Fruit fly (Drosophila melanogaster) whole organism, embryonic: ENCODE data around the gene Osi10b.
A peak's percentile ranks its signal among the peaks of the same experiment; 100 is the strongest.

Experiments used
- Awh ChIP-seq: fragments of 200-800 bp; sonication (Bioruptor generic); IDR thresholded peaks from 2 replicates; pipeline ENCODE4, ENCODE4 v1.3.6; 2022; ENCODE audit warnings: missing biosample characterization, missing genetic modification characterization
- Bgb ChIP-seq: fragments of 200-800 bp; sonication (Bioruptor generic); IDR thresholded peaks from 2 replicates; pipeline ENCODE4 v1.3.6; 2022; ENCODE audit warnings: missing biosample characterization, missing genetic modification characterization; ENCODE audit not compliant: partially characterized antibody
- CG10979 ChIP-seq: fragments of 200-800 bp; sonication (Bioruptor generic); optimal IDR thresholded peaks from 2 replicates; lab custom pipeline; 2018; ENCODE audit warnings: missing biosample characterization, mild to moderate bottlenecking, missing genetic modification characterization, moderate library complexity
- CG11504 ChIP-seq: fragments of 200-800 bp; sonication (Bioruptor generic); optimal IDR thresholded peaks from 3 replicates; lab custom pipeline; 2019; ENCODE audit warnings: missing biosample characterization, mild to moderate bottlenecking, missing genetic modification characterization, moderate library complexity
- CG12942 ChIP-seq: fragments of 200-800 bp; sonication (Bioruptor generic); optimal IDR thresholded peaks from 3 replicates; lab custom pipeline; 2016; ENCODE audit warnings: missing biosample characterization, missing genetic modification characterization
- CG13123 ChIP-seq: fragments of 200-800 bp; sonication (Bioruptor generic); optimal IDR thresholded peaks from 2 replicates; lab custom pipeline; 2016; ENCODE audit warnings: missing biosample characterization, missing genetic modification characterization
- CG13287 ChIP-seq: fragments of 200-800 bp; sonication (Bioruptor generic); IDR thresholded peaks from 2 replicates; pipeline ENCODE4 v1.3.6; 2022; ENCODE audit warnings: missing biosample characterization, missing genetic modification characterization; ENCODE audit not compliant: partially characterized antibody
- CG13775 ChIP-seq: fragments of 200-800 bp; sonication (Bioruptor generic); optimal IDR thresholded peaks from 3 replicates; lab custom pipeline; 2017; ENCODE audit warnings: missing biosample characterization, mild to moderate bottlenecking, missing genetic modification characterization
- CG15269 ChIP-seq: fragments of 200-800 bp; sonication (Bioruptor generic); optimal IDR thresholded peaks from 2 replicates; lab custom pipeline; 2018; ENCODE audit warnings: missing biosample characterization, mild to moderate bottlenecking, missing genetic modification characterization, moderate library complexity
- CG15479 ChIP-seq: fragments of 200-800 bp; sonication (Bioruptor generic); optimal IDR thresholded peaks from 3 replicates; lab custom pipeline; 2019; ENCODE audit warnings: missing biosample characterization, mild to moderate bottlenecking, missing genetic modification characterization, moderate library complexity
- CG15601 ChIP-seq: fragments of 200-800 bp; sonication (Bioruptor generic); optimal IDR thresholded peaks from 3 replicates; lab custom pipeline; 2019; ENCODE audit warnings: missing biosample characterization, mild to moderate bottlenecking, missing genetic modification characterization, moderate library complexity
- CG17359 ChIP-seq: fragments of 200-800 bp; sonication (Bioruptor generic); optimal IDR thresholded peaks from 3 replicates; lab custom pipeline; 2018; ENCODE audit warnings: missing biosample characterization, mild to moderate bottlenecking, missing genetic modification characterization, moderate library complexity
- CG17829 ChIP-seq: fragments of 200-800 bp; optimal IDR thresholded peaks from 2 replicates; lab custom pipeline; 2019; ENCODE audit warnings: missing biosample characterization, mild to moderate bottlenecking, missing genetic modification characterization, moderate library complexity
- CG18476 ChIP-seq: fragments of 200-800 bp; sonication (Bioruptor generic); optimal IDR thresholded peaks from 2 replicates; lab custom pipeline; 2016; ENCODE audit warnings: missing biosample characterization, mild to moderate bottlenecking, missing genetic modification characterization
- CG2116 ChIP-seq: fragments of 200-800 bp; sonication (Bioruptor generic); optimal IDR thresholded peaks from 3 replicates; lab custom pipeline; 2018; ENCODE audit warnings: missing biosample characterization, mild to moderate bottlenecking, missing genetic modification characterization
- CG2120 ChIP-seq: fragments of 200-800 bp; sonication (Bioruptor generic); optimal IDR thresholded peaks from 3 replicates; lab custom pipeline; 2016; ENCODE audit warnings: missing biosample characterization, missing genetic modification characterization
- CG4424 ChIP-seq: fragments of 200-800 bp; sonication (Bioruptor generic); optimal IDR thresholded peaks from 3 replicates; lab custom pipeline; 2016; ENCODE audit warnings: missing biosample characterization, missing genetic modification characterization
- CG4707 ChIP-seq: fragments of 200-800 bp; sonication (Bioruptor generic); optimal IDR thresholded peaks from 2 replicates; lab custom pipeline; 2018; ENCODE audit warnings: missing biosample characterization, mild to moderate bottlenecking, missing genetic modification characterization, moderate library complexity
- CG5245 ChIP-seq: fragments of 200-800 bp; sonication (Bioruptor generic); optimal IDR thresholded peaks from 3 replicates; lab custom pipeline; 2016; ENCODE audit warnings: missing biosample characterization, missing genetic modification characterization
- CG6254 ChIP-seq: fragments of 200-800 bp; sonication (Bioruptor generic); optimal IDR thresholded peaks from 3 replicates; lab custom pipeline; 2017; ENCODE audit warnings: mild to moderate bottlenecking, missing biosample characterization, missing genetic modification reagents, missing genetic modification characterization
- CG6272 ChIP-seq: fragments of 200-800 bp; sonication (Bioruptor generic); IDR thresholded peaks from 2 replicates; pipeline ENCODE4 v1.3.6; 2022; ENCODE audit warnings: missing biosample characterization, missing genetic modification characterization
- CG6854 ChIP-seq: fragments of 200-800 bp; sonication (Bioruptor generic); optimal IDR thresholded peaks from 3 replicates; lab custom pipeline; 2017; ENCODE audit warnings: missing biosample characterization, mild to moderate bottlenecking, missing genetic modification characterization
- CG7839 ChIP-seq: fragments of 200-800 bp; sonication (Bioruptor generic); optimal IDR thresholded peaks from 3 replicates; lab custom pipeline; 2018; ENCODE audit warnings: missing biosample characterization, mild to moderate bottlenecking, missing genetic modification characterization, moderate library complexity
- CG8089 ChIP-seq: fragments of 200-800 bp; sonication (Bioruptor generic); optimal IDR thresholded peaks from 3 replicates; lab custom pipeline; 2016; ENCODE audit warnings: missing biosample characterization, missing genetic modification characterization
- CoRest ChIP-seq: fragments of 200-800 bp; sonication (Bioruptor generic); optimal IDR thresholded peaks from 3 replicates; lab custom pipeline; 2018; ENCODE audit warnings: missing biosample characterization, mild to moderate bottlenecking, missing genetic modification characterization, moderate library complexity
- D19B ChIP-seq: fragments of 200-800 bp; sonication (Bioruptor generic); optimal IDR thresholded peaks from 2 replicates; lab custom pipeline; 2017; ENCODE audit warnings: missing biosample characterization, mild to moderate bottlenecking, missing genetic modification characterization
- Dip3 ChIP-seq: fragments of 200-800 bp; sonication (Bioruptor generic); optimal IDR thresholded peaks from 3 replicates; lab custom pipeline; 2016; ENCODE audit warnings: missing biosample characterization, missing genetic modification characterization
- Dp ChIP-seq: fragments of 200-800 bp; sonication (Bioruptor generic); optimal IDR thresholded peaks from 2 replicates; lab custom pipeline; 2018; ENCODE audit warnings: missing biosample characterization, mild to moderate bottlenecking, missing genetic modification characterization, moderate library complexity
- Elba2 ChIP-seq: fragments of 200-800 bp; sonication (Bioruptor generic); optimal IDR thresholded peaks from 3 replicates; lab custom pipeline; 2016; ENCODE audit warnings: missing biosample characterization, missing genetic modification characterization
- Ets65A ChIP-seq: fragments of 200-800 bp; sonication (Bioruptor generic); peaks from one replicate; lab custom pipeline; 2016; ENCODE audit warnings: missing biosample characterization, missing genetic modification characterization
- Ets97D ChIP-seq: fragments of 200-800 bp; sonication (Bioruptor generic); optimal IDR thresholded peaks from 3 replicates; lab custom pipeline; 2016; ENCODE audit warnings: missing biosample characterization, missing genetic modification characterization
- HLHmδ ChIP-seq: fragments of 200-800 bp; sonication (Bioruptor generic); optimal IDR thresholded peaks from 2 replicates; lab custom pipeline; 2018; ENCODE audit warnings: missing biosample characterization, mild to moderate bottlenecking, missing genetic modification characterization, moderate library complexity
- HmgZ ChIP-seq: fragments of 200-800 bp; sonication (Bioruptor generic); optimal IDR thresholded peaks from 2 replicates; lab custom pipeline; 2018; ENCODE audit warnings: missing biosample characterization, mild to moderate bottlenecking, missing genetic modification characterization
- Hr3 ChIP-seq: fragments of 200-800 bp; sonication (Bioruptor generic); optimal IDR thresholded peaks from 3 replicates; lab custom pipeline; 2016; ENCODE audit warnings: missing biosample characterization, missing genetic modification characterization
- Mrtf ChIP-seq: fragments of 200-800 bp; sonication (Bioruptor generic); IDR thresholded peaks from 3 replicates; pipeline ENCODE4 v1.3.6; 2022; ENCODE audit warnings: missing biosample characterization, missing genetic modification characterization
- Neu2 ChIP-seq: fragments of 200-800 bp; sonication (Bioruptor generic); optimal IDR thresholded peaks from 3 replicates; lab custom pipeline; 2016; ENCODE audit warnings: missing biosample characterization, missing genetic modification characterization, borderline replicate concordance
- Oaz ChIP-seq: fragments of 200-800 bp; sonication (Bioruptor generic); IDR thresholded peaks from 2 replicates; pipeline ENCODE4 v1.3.6; 2022; ENCODE audit warnings: missing biosample characterization, missing genetic modification characterization
- Optix ChIP-seq: fragments of 200-800 bp; sonication (Bioruptor generic); IDR thresholded peaks from 3 replicates; pipeline ENCODE4 v1.3.6; 2022; ENCODE audit warnings: missing biosample characterization, missing genetic modification characterization
- cad ChIP-seq: fragments of >200 bp; optimal IDR thresholded peaks from 2 replicates; lab custom pipeline; 2017; ENCODE audit warnings: missing biosample characterization, missing genetic modification characterization
- dimm ChIP-seq: fragments of 200-800 bp; sonication (Bioruptor generic); IDR thresholded peaks from 2 replicates; pipeline ENCODE4 v1.3.6; 2022; ENCODE audit warnings: missing biosample characterization, missing genetic modification characterization
- gsb ChIP-seq: fragments of 200-800 bp; sonication (Bioruptor generic); IDR thresholded peaks from 2 replicates; pipeline ENCODE4 v1.3.6; 2022; ENCODE audit warnings: missing biosample characterization, missing genetic modification characterization
- hb ChIP-seq: fragments of 200-800 bp; sonication (Bioruptor generic); IDR thresholded peaks from 3 replicates; pipeline ENCODE4 v1.3.6; 2022; ENCODE audit warnings: missing biosample characterization, missing genetic modification characterization; ENCODE audit not compliant: partially characterized antibody
- inv ChIP-seq: fragments of 200-800 bp; sonication (Bioruptor generic); IDR thresholded peaks from 2 replicates; pipeline ENCODE4 v1.3.6; 2022; ENCODE audit warnings: missing biosample characterization, missing genetic modification characterization; ENCODE audit not compliant: partially characterized antibody
- ken ChIP-seq: fragments of 200-800 bp; sonication (Bioruptor generic); IDR thresholded peaks from 3 replicates; pipeline ENCODE4 v1.3.6; 2022; ENCODE audit warnings: missing biosample characterization, missing genetic modification characterization
- mirr ChIP-seq: fragments of 200-800 bp; sonication (Bioruptor generic); optimal IDR thresholded peaks from 3 replicates; lab custom pipeline; 2018; ENCODE audit warnings: missing biosample characterization, mild to moderate bottlenecking, missing genetic modification characterization
- nmo ChIP-seq: fragments of 200-800 bp; sonication (Bioruptor generic); optimal IDR thresholded peaks from 2 replicates; lab custom pipeline; 2018; ENCODE audit warnings: missing biosample characterization, mild to moderate bottlenecking, missing genetic modification characterization, moderate library complexity
- ro ChIP-seq: fragments of 200-800 bp; sonication (Bioruptor generic); IDR thresholded peaks from 2 replicates; pipeline ENCODE4 v1.3.6; 2022; ENCODE audit warnings: missing biosample characterization, missing genetic modification characterization
- row ChIP-seq: fragments of 200-800 bp; sonication (Bioruptor generic); IDR thresholded peaks from 3 replicates; pipeline ENCODE4 v1.3.6; 2022; ENCODE audit warnings: missing biosample characterization, missing genetic modification characterization
- trh ChIP-seq: fragments of 200-800 bp; sonication (Bioruptor generic); optimal IDR thresholded peaks from 2 replicates; lab custom pipeline; 2016; ENCODE audit warnings: missing biosample characterization, missing genetic modification characterization
- twi ChIP-seq: fragments of 200-800 bp; optimal IDR thresholded peaks from 2 replicates; lab custom pipeline; 2019; ENCODE audit warnings: missing biosample characterization, mild to moderate bottlenecking, missing genetic modification characterization, moderate library complexity
- unpg ChIP-seq: fragments of 200-800 bp; sonication (Bioruptor generic); optimal IDR thresholded peaks from 3 replicates; lab custom pipeline; 2018; ENCODE audit warnings: missing biosample characterization, mild to moderate bottlenecking, missing genetic modification characterization, moderate library complexity

Gene Osi10b

dm6 chr3R:6241289-6241688 is 24.7 kb upstream of the Osi10b start (continued):
- TF ChIP-seq nmo (GFP tag; lab: Kevin White, UChicago): peak; percentile 71
- TF ChIP-seq Dp (GFP tag; lab: Kevin White, UChicago): no peak
- TF ChIP-seq Neu2 (GFP tag; lab: Kevin White, UChicago): no peak
- TF ChIP-seq CG2120 (GFP tag; lab: Kevin White, UChicago): no peak
- TF ChIP-seq CG15269 (tag; lab: Kevin White, UChicago): no peak
- TF ChIP-seq twi (tag; lab: Kevin White, UChicago): no peak
- TF ChIP-seq Hr3: no peak
- no peak for TF ChIP-seq CG18476
- TF ChIP-seq CG7839: peak; percentile 47
- TF ChIP-seq CoRest (tag; lab: Kevin White, UChicago): peak; percentile 44
- peak; percentile 56 for TF ChIP-seq CG15601 (tag; lab: Kevin White, UChicago)
- peak; percentile 43 for TF ChIP-seq CG11504 (tag; lab: Kevin White, UChicago)
- no peak for TF ChIP-seq CG6272 (GFP tag; lab: Robert Waterston, UW)
- TF ChIP-seq Oaz (GFP tag; lab: Robert Waterston, UW): no peak
- TF ChIP-seq CG13287 (GFP tag; lab: Robert Waterston, UW): no peak
- no peak for TF ChIP-seq Bgb (GFP tag; lab: Robert Waterston, UW)
- no peak for TF ChIP-seq dimm
- no peak for TF ChIP-seq Optix (GFP tag; lab: Robert Waterston, UW)
- TF ChIP-seq Mrtf (GFP tag; lab: Robert Waterston, UW): no peak
- TF ChIP-seq row (GFP tag; lab: Robert Waterston, UW): 0 out of 3 replicates have a peak, but pooled peaks have one; percentile 20
- no peak for TF ChIP-seq CG6854
- no peak for TF ChIP-seq D19B
- no peak for TF ChIP-seq Ets97D (GFP tag; lab: Kevin White, UChicago)
- no peak for TF ChIP-seq CG13123 (GFP tag; lab: Kevin White, UChicago)
- no peak for TF ChIP-seq ro (GFP tag; lab: Robert Waterston, UW)
- TF ChIP-seq HmgZ (tag; lab: Kevin White, UChicago): no peak
- no peak for TF ChIP-seq Elba2 (GFP tag; lab: Kevin White, UChicago)
- no peak for TF ChIP-seq CG5245 (GFP tag; lab: Kevin White, UChicago)
- no peak for TF ChIP-seq Awh (GFP tag; lab: Robert Waterston, UW)
- peak; percentile 32 for TF ChIP-seq CG6254 (GFP tag; lab: Kevin White, UChicago)
- no peak for TF ChIP-seq gsb (GFP tag; lab: Robert Waterston, UW)
- peak; percentile 36 for TF ChIP-seq CG17829
- peak; percentile 24 for TF ChIP-seq CG4424 (GFP tag; lab: Kevin White, UChicago)
- TF ChIP-seq Ets65A: no peak
- TF ChIP-seq ken (GFP tag; lab: Robert Waterston, UW): 0 out of 3 replicates have a peak, but pooled peaks have one; percentile 23
- TF ChIP-seq CG15479 (GFP tag; lab: Kevin White, UChicago): no peak
- TF ChIP-seq CG12942: no peak
- peak; percentile 68 for TF ChIP-seq CG10979 (tag; lab: Kevin White, UChicago)
- no peak for TF ChIP-seq Dip3 (GFP tag; lab: Kevin White, UChicago)
- TF ChIP-seq CG13775 (GFP tag; lab: Kevin White, UChicago): no peak
- TF ChIP-seq CG2116 (GFP tag; lab: Kevin White, UChicago): no peak
- no peak for TF ChIP-seq CG8089 (GFP tag; lab: Kevin White, UChicago)
- TF ChIP-seq mirr: no peak
- TF ChIP-seq trh (GFP tag; lab: Kevin White, UChicago): no peak
- TF ChIP-seq hb (GFP tag; lab: Robert Waterston, UW): no peak
- no peak for TF ChIP-seq cad (GFP tag; lab: Kevin White, UChicago)
- peak; percentile 24 for TF ChIP-seq unpg (GFP tag; lab: Kevin White, UChicago)
- TF ChIP-seq CG17359 (tag; lab: Kevin White, UChicago): peak; percentile 51
- TF ChIP-seq CG4707 (GFP tag; lab: Kevin White, UChicago): no peak
- no peak for TF ChIP-seq HLHmδ (GFP tag; lab: Kevin White, UChicago)
- no peak for TF ChIP-seq inv (GFP tag; lab: Robert Waterston, UW)
